Fruit fly (Drosophila melanogaster): ENCODE results near the gene CG46439.

DNA sequence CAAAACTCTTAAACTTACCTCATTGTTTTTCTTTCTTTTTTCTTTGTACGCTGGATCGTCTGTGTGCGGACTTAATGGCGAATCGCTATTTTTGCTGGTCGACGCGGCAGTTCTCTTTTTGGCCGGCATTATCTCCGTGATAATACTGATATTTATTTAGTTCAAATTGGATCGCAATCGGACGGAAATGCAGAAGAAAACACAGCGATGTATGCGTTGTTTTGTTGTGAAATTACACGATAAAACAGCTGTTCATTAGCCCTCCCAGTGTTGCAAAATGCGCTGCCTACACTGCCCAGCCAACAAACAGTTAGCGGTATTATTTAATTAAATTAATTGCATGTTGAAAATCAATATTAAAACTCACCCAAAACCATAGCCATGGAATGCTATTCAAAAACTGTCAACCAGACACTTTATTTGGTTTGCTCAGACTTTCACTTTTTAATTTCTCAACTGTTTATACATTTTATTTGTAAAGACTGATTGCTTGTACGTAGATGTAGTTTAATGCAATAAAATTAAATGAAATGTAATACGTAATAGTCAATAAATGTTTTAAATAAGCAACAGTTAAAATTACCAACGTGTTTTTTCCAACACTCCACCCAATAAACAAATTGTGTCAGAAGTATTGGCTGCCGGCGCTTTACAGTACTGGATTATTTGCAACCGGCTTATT lies 2.1 kb upstream of the CG46439 start, which contains the start of the genes Irbp18 and APP-BP1:
- TF ChIP-seq usp (GFP tag; optimal IDR thresholded peaks at IDR 0.05) (no peak), Myc (optimal IDR thresholded peaks at IDR 0.05) (peak; percentile 47), Hr83 (GFP tag; optimal IDR thresholded peaks at IDR 0.05; ENCODE audit: poor library complexity, severe bottlenecking) (peak; percentile 82), CG32264 (GFP tag; optimal IDR thresholded peaks at IDR 0.05) (peak; percentile 88), h (GFP tag; optimal IDR thresholded peaks at IDR 0.05) (peak; percentile 96), br (GFP tag; optimal IDR thresholded peaks at IDR 0.05) (peak; percentile 95), Dif (GFP tag; optimal IDR thresholded peaks at IDR 0.05; ENCODE audit: partially characterized antibody) (no peak), rgr (GFP tag; optimal IDR thresholded peaks at IDR 0.05) (peak; percentile 95), Dfd (GFP tag; optimal IDR thresholded peaks at IDR 0.05) (no peak), Abd-B (GFP tag; optimal IDR thresholded peaks at IDR 0.05) (no peak)
